Worm (Caenorhabditis elegans) whole organism, young adult: Measurements from ENCODE around the gene gid-8.
A peak's percentile ranks its signal among the peaks of the same experiment; 100 is the strongest.

Experiments used
- B0035.1 ChIP-seq: sonication (generic microtip); optimal IDR thresholded peaks from 2 replicates; lab custom pipeline; 2016; ENCODE audit warnings: missing genetic modification characterization, mild to moderate bottlenecking, missing compliant biosample characterization, missing genotype, missing genetic modification reagents
- B0336.3 ChIP-seq: fragments of 200-800 bp; sonication (Bioruptor generic); IDR thresholded peaks from 2 replicates; pipeline ENCODE4 v1.3.6; 2022; ENCODE audit warnings: missing genetic modification characterization, missing compliant biosample characterization
- C06A6.2 ChIP-seq: fragments of 200-800 bp; sonication (Bioruptor generic); conservative IDR thresholded peaks from 2 replicates; pipeline ENCODE4 v1.3.6; 2022; ENCODE audit warnings: missing genetic modification characterization, missing compliant biosample characterization
- F10E7.11 ChIP-seq: sonication (generic microtip); optimal IDR thresholded peaks from 2 replicates; lab custom pipeline; 2017; ENCODE audit warnings: mild to moderate bottlenecking, missing genetic modification characterization, moderate library complexity, missing compliant biosample characterization
- F37B4.10 ChIP-seq: fragments of 200-800 bp; sonication (Bioruptor generic); IDR thresholded peaks from 2 replicates; pipeline ENCODE4 v1.3.6; 2022; ENCODE audit warnings: missing genetic modification characterization, missing compliant biosample characterization
- F39B2.1 ChIP-seq: fragments of 200-800 bp; sonication (Bioruptor generic); IDR thresholded peaks from 2 replicates; pipeline ENCODE4 v1.3.6; 2022; ENCODE audit warnings: missing genetic modification reagents, missing genetic modification characterization, missing compliant biosample characterization
- F55B11.4 ChIP-seq: sonication (generic microtip); optimal IDR thresholded peaks from 2 replicates; lab custom pipeline; 2016; ENCODE audit warnings: missing compliant biosample characterization, missing genetic modification characterization, borderline replicate concordance; ENCODE audit not compliant: insufficient read depth
- F57A8.1 ChIP-seq: fragments of 200-800 bp; sonication (Bioruptor generic); optimal IDR thresholded peaks from 2 replicates; lab custom pipeline; 2018; ENCODE audit warnings: mild to moderate bottlenecking, missing genetic modification characterization, moderate library complexity, missing compliant biosample characterization
- K11D2.4 ChIP-seq: fragments of 200-800 bp; sonication (Bioruptor generic); IDR thresholded peaks from 2 replicates; pipeline ENCODE4 v1.3.6; 2022; ENCODE audit warnings: missing genetic modification reagents, missing genetic modification characterization, missing compliant biosample characterization
- Y53G8AR.9 ChIP-seq: fragments of 200-800 bp; sonication (Bioruptor generic); conservative IDR thresholded peaks from 2 replicates; pipeline ENCODE4 v1.3.6; 2022; ENCODE audit warnings: missing genetic modification reagents, missing genetic modification characterization, missing compliant biosample characterization
- Y56A3A.18 ChIP-seq: fragments of 200-800 bp; sonication (Bioruptor generic); IDR thresholded peaks from 2 replicates; pipeline ENCODE4 v1.3.6; 2022; ENCODE audit warnings: missing genetic modification reagents, missing genetic modification characterization, missing compliant biosample characterization
- Y95B8A.8 ChIP-seq: fragments of 200-800 bp; sonication (Bioruptor generic); IDR thresholded peaks from 2 replicates; pipeline ENCODE4 v1.3.6; 2022; ENCODE audit warnings: missing genetic modification reagents, missing genetic modification characterization, missing compliant biosample characterization
- atf-7 ChIP-seq: sonication (generic microtip); optimal IDR thresholded peaks from 2 replicates; lab custom pipeline; 2017; ENCODE audit warnings: mild to moderate bottlenecking, missing genetic modification characterization, missing compliant biosample characterization
- attf-5 ChIP-seq: fragments of 200-800 bp; sonication (Bioruptor generic); optimal IDR thresholded peaks from 2 replicates; lab custom pipeline; 2018; ENCODE audit warnings: mild to moderate bottlenecking, missing genetic modification characterization, missing compliant biosample characterization
- bed-2 ChIP-seq: fragments of 200-800 bp; sonication (Bioruptor generic); IDR thresholded peaks from 2 replicates; pipeline ENCODE4 v1.3.6; 2022; ENCODE audit warnings: missing genetic modification reagents, missing genetic modification characterization, missing compliant biosample characterization
- ccch-3 ChIP-seq: fragments of 200-800 bp; sonication (Bioruptor generic); optimal IDR thresholded peaks from 2 replicates; lab custom pipeline; 2018; ENCODE audit warnings: mild to moderate bottlenecking, missing genetic modification characterization, missing compliant biosample characterization
- ceh-58 ChIP-seq: fragments of 200-800 bp; sonication (Bioruptor generic); IDR thresholded peaks from 2 replicates; pipeline ENCODE4 v1.3.6; 2022; ENCODE audit warnings: missing genetic modification characterization, missing compliant biosample characterization
- dox-1 ChIP-seq: fragments of 200-800 bp; sonication (Bioruptor generic); IDR thresholded peaks from 2 replicates; pipeline ENCODE4 v1.3.6; 2022; ENCODE audit warnings: missing genetic modification reagents, missing genetic modification characterization, missing compliant biosample characterization
- dpff-1 ChIP-seq: sonication (generic microtip); optimal IDR thresholded peaks from 2 replicates; lab custom pipeline; 2017; ENCODE audit warnings: mild to moderate bottlenecking, missing genetic modification characterization, missing compliant biosample characterization
- egrh-3 ChIP-seq: fragments of 200-800 bp; sonication (Bioruptor generic); IDR thresholded peaks from 2 replicates; pipeline ENCODE4 v1.3.6; 2022; ENCODE audit warnings: missing genetic modification reagents, missing genetic modification characterization, missing compliant biosample characterization
- ets-4 ChIP-seq: fragments of 200-800 bp; sonication (Bioruptor generic); optimal IDR thresholded peaks from 2 replicates; lab custom pipeline; 2018; ENCODE audit warnings: mild to moderate bottlenecking, missing genetic modification characterization, missing compliant biosample characterization
- hlh-12 ChIP-seq: sonication (generic microtip); optimal IDR thresholded peaks from 2 replicates; lab custom pipeline; 2016; ENCODE audit warnings: missing genetic modification characterization, missing compliant biosample characterization
- hmg-1.2 ChIP-seq: fragments of 200-800 bp; sonication (Bioruptor generic); IDR thresholded peaks from 2 replicates; pipeline ENCODE4 v1.3.6; 2022; ENCODE audit warnings: missing genetic modification reagents, missing genetic modification characterization, missing compliant biosample characterization
- hrde-1 ChIP-seq: sonication (generic microtip); optimal IDR thresholded peaks from 2 replicates; lab custom pipeline; 2016; ENCODE audit warnings: missing genetic modification characterization, mild to moderate bottlenecking, missing compliant biosample characterization, moderate library complexity, missing genotype, missing genetic modification reagents, borderline replicate concordance
- lin-54 ChIP-seq: fragments of 200-800 bp; sonication (Bioruptor generic); optimal IDR thresholded peaks from 2 replicates; lab custom pipeline; 2018; ENCODE audit warnings: mild to moderate bottlenecking, missing genetic modification characterization, missing compliant biosample characterization
- lsl-1 ChIP-seq: fragments of 200-800 bp; sonication (Bioruptor generic); optimal IDR thresholded peaks from 2 replicates; lab custom pipeline; 2018; ENCODE audit warnings: mild to moderate bottlenecking, missing genetic modification characterization, moderate library complexity, missing compliant biosample characterization
- lsy-27 ChIP-seq: sonication (generic microtip); optimal IDR thresholded peaks from 2 replicates; lab custom pipeline; 2017; ENCODE audit warnings: missing genetic modification characterization, mild to moderate bottlenecking, missing compliant biosample characterization, antibody characterized with exemption, missing genotype, borderline replicate concordance; ENCODE audit not compliant: insufficient read depth
- mcd-1 ChIP-seq: fragments of 200-800 bp; sonication (Bioruptor generic); IDR thresholded peaks from 2 replicates; pipeline ENCODE4 v1.3.6; 2022; ENCODE audit warnings: missing genetic modification reagents, missing genetic modification characterization, missing compliant biosample characterization
- mel-28 ChIP-seq: sonication (generic microtip); optimal IDR thresholded peaks from 2 replicates; lab custom pipeline; 2016; ENCODE audit warnings: borderline replicate concordance, mild to moderate bottlenecking, missing genetic modification characterization, missing compliant biosample characterization
- mes-4 ChIP-seq: sonication (generic microtip); optimal IDR thresholded peaks from 2 replicates; lab custom pipeline; 2016; ENCODE audit warnings: missing genotype, missing genetic modification characterization, missing compliant biosample characterization
- nhr-120 ChIP-seq: fragments of 200-800 bp; sonication (Bioruptor generic); IDR thresholded peaks from 2 replicates; pipeline ENCODE4 v1.3.6; 2022; ENCODE audit warnings: missing genetic modification characterization, missing compliant biosample characterization
- nhr-179 ChIP-seq: sonication (generic microtip); optimal IDR thresholded peaks from 2 replicates; lab custom pipeline; 2016; ENCODE audit warnings: mild to moderate bottlenecking, missing genetic modification characterization, missing compliant biosample characterization
- nhr-80 ChIP-seq: sonication (generic microtip); optimal IDR thresholded peaks from 2 replicates; lab custom pipeline; 2016; ENCODE audit warnings: missing genetic modification characterization, missing compliant biosample characterization
- nhr-90 ChIP-seq: sonication (generic microtip); optimal IDR thresholded peaks from 2 replicates; lab custom pipeline; 2016; ENCODE audit warnings: missing genotype, mild to moderate bottlenecking, missing genetic modification characterization, missing compliant biosample characterization
- rpc-1 ChIP-seq, 2 experiments: fragments of 150-350 bp in 1 of 2; sonication (generic microtip) in 1 of 2; optimal IDR thresholded peaks; 2 replicates each; lab custom pipeline; 2014 to 2018; ENCODE audit warnings: missing biosample characterization in 1 of 2, missing genetic modification characterization in 1 of 2, missing genetic modification reagents in 1 of 2, missing genotype in 1 of 2
- snpc-1.1 ChIP-seq: sonication (generic microtip); optimal IDR thresholded peaks from 2 replicates; lab custom pipeline; 2017; ENCODE audit warnings: missing genetic modification characterization, mild to moderate bottlenecking, missing compliant biosample characterization, antibody characterized with exemption, moderate library complexity, missing genotype, missing genetic modification reagents; ENCODE audit not compliant: insufficient read depth
- snpc-3.4 ChIP-seq: sonication (generic microtip); optimal IDR thresholded peaks from 2 replicates; lab custom pipeline; 2017; ENCODE audit warnings: missing genetic modification characterization, mild to moderate bottlenecking, missing compliant biosample characterization, antibody characterized with exemption, moderate library complexity, missing genotype, missing genetic modification reagents
- snpc-4 ChIP-seq, 5 experiments: fragments of 150-350 bp in 1 of 5; sonication (generic microtip) in 4 of 5; optimal IDR thresholded peaks; 2 replicates each; lab custom pipeline; 2014 to 2018; ENCODE audit warnings: missing genetic modification characterization in 5 of 5, missing biosample characterization in 3 of 5, antibody characterized with exemption in 2 of 5, mild to moderate bottlenecking in 2 of 5, missing compliant biosample characterization in 2 of 5, missing genotype in 2 of 5, moderate library complexity in 2 of 5, missing genetic modification reagents in 1 of 5
- sptf-2 ChIP-seq: fragments of 200-800 bp; sonication (Bioruptor generic); optimal IDR thresholded peaks from 2 replicates; lab custom pipeline; 2018; ENCODE audit warnings: mild to moderate bottlenecking, missing genetic modification characterization, missing compliant biosample characterization
- zfh-2 ChIP-seq: fragments of 200-800 bp; sonication (Bioruptor generic); conservative IDR thresholded peaks from 2 replicates; pipeline ENCODE4 v1.3.6; 2022; ENCODE audit warnings: missing genetic modification reagents, missing genetic modification characterization, missing compliant biosample characterization
- zim-3 ChIP-seq: sonication (generic microtip); optimal IDR thresholded peaks from 2 replicates; lab custom pipeline; 2017; ENCODE audit warnings: mild to moderate bottlenecking, missing genetic modification characterization, moderate library complexity, missing compliant biosample characterization
- ztf-18 ChIP-seq: sonication (generic microtip); optimal IDR thresholded peaks from 2 replicates; lab custom pipeline; 2016; ENCODE audit warnings: missing genotype, mild to moderate bottlenecking, missing genetic modification characterization, missing compliant biosample characterization

gid-8 gene

ce11 chrV:1454762-1455161 lies 12.8 kb upstream of the gid-8 start, which contains the start of gene chil-14:
TSS of gene chil-14 (plus strand) at chrV:1455062.
- TF ChIP-seq B0336.3 (GFP tag; lab: Robert Waterston, UW): no peak
- TF ChIP-seq F57A8.1 (GFP tag; lab: Kevin White, UChicago): no peak
- no peak for TF ChIP-seq B0035.1 (tag; lab: Kevin White, UChicago)
- TF ChIP-seq nhr-179 (tag; lab: Kevin White, UChicago): no peak
- TF ChIP-seq dpff-1 (tag; lab: Kevin White, UChicago): no peak
- TF ChIP-seq zim-3 (tag; lab: Kevin White, UChicago): no peak
- TF ChIP-seq F39B2.1 (GFP tag; lab: Robert Waterston, UW): no peak
- no peak for TF ChIP-seq nhr-90 (tag; lab: Kevin White, UChicago)
- TF ChIP-seq mes-4: no peak
- no peak for TF ChIP-seq snpc-4 (GFP tag; optimal IDR thresholded peaks at IDR 0.05; lab: Kevin White, UChicago)
- no peak for TF ChIP-seq snpc-4 (tag; optimal IDR thresholded peaks at IDR 0.05; lab: Kevin White, UChicago)
- TF ChIP-seq dox-1 (GFP tag; lab: Robert Waterston, UW): no peak
- TF ChIP-seq hrde-1 (tag; lab: Kevin White, UChicago): no peak
- TF ChIP-seq ccch-3 (GFP tag; lab: Kevin White, UChicago): no peak
- no peak for TF ChIP-seq K11D2.4
- TF ChIP-seq ztf-18 (tag; lab: Kevin White, UChicago): no peak
- TF ChIP-seq F10E7.11 (tag; lab: Kevin White, UChicago): no peak
- TF ChIP-seq F37B4.10 (GFP tag; lab: Robert Waterston, UW): no peak
- no peak for TF ChIP-seq rpc-1 (optimal IDR thresholded peaks at IDR 0.05; lab: Kevin White, UChicago)
- TF ChIP-seq rpc-1 (tag; optimal IDR thresholded peaks at IDR 0.05; lab: Kevin White, UChicago): no peak

- TF ChIP-seq dox-1 (GFP tag; lab: Robert Waterston, UW) (peak; percentile 49; the same call in 1 of the 2 replicates), mcd-1 (peak; percentile 40; the same call in 1 of the 2 replicates), egrh-3 (GFP tag; lab: Robert Waterston, UW) (peak; percentile 62; the same call in 1 of the 2 replicates), Y95B8A.8 (GFP tag; lab: Robert Waterston, UW) (no peak), B0336.3 (GFP tag; lab: Robert Waterston, UW) (0 out of 2 replicates have a peak, but pooled peaks have one; percentile 22), hmg-1.2 (GFP tag; lab: Robert Waterston, UW) (peak; percentile 78), nhr-120 (GFP tag; lab: Robert Waterston, UW) (0 out of 2 replicates have a peak, but pooled peaks have one; percentile 52), snpc-4 (GFP tag; optimal IDR thresholded peaks at IDR 0.05; lab: Kevin White, UChicago) (peak; percentile 29), snpc-4 (tag; optimal IDR thresholded peaks at IDR 0.05; lab: Kevin White, UChicago) (peak in 3 of 4 experiments; percentile 71 to 94 (median 91)), snpc-1.1 (tag; lab: Kevin White, UChicago) (peak; percentile 78), dpff-1 (tag; lab: Kevin White, UChicago) (no peak), ztf-18 (tag; lab: Kevin White, UChicago) (no peak)
Measured at ce11 chrV:1455280-1455679, 12.3 kb upstream of the gid-8 start.

DNA sequence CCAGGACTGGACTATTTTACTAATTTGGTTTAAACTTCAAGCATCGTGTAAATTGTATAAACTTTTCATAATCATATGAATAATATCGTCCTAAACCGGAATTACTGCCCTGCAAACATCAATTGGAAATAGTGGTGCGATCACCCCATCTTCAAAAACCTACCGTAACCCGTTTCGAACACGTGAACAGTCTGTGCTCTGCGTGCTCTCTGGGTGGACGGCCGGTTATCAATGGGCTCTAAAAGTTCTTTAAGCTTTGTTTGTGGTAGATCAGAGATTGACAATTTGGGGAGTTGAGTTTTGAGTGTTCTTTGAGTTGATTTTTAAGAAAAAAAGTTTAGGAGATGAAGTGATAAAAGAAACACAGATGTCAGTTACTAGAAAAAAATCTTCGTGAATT lies 10.9 kb upstream of the gid-8 start:
- TF ChIP-seq C06A6.2 (no peak), rpc-1 (optimal IDR thresholded peaks at IDR 0.05; lab: Kevin White, UChicago) (no peak), rpc-1 (tag; optimal IDR thresholded peaks at IDR 0.05; lab: Kevin White, UChicago) (no peak), sptf-2 (GFP tag; lab: Kevin White, UChicago) (no peak), nhr-80 (tag; lab: Kevin White, UChicago) (peak; percentile 73), F55B11.4 (tag; lab: Kevin White, UChicago) (no peak), lsl-1 (no peak), bed-2 (GFP tag; lab: Robert Waterston, UW) (no peak), zfh-2 (GFP tag; lab: Robert Waterston, UW) (no peak), mel-28 (tag; lab: Kevin White, UChicago) (no peak), egrh-3 (GFP tag; lab: Robert Waterston, UW) (no peak), zim-3 (tag; lab: Kevin White, UChicago) (no peak), ztf-18 (tag; lab: Kevin White, UChicago) (no peak), dpff-1 (tag; lab: Kevin White, UChicago) (no peak), F10E7.11 (tag; lab: Kevin White, UChicago) (no peak), atf-7 (tag; lab: Kevin White, UChicago) (peak; percentile 65), Y56A3A.18 (GFP tag; lab: Robert Waterston, UW) (no peak), attf-5 (GFP tag; lab: Kevin White, UChicago) (no peak), hlh-12 (tag; lab: Kevin White, UChicago) (no peak), lin-54 (GFP tag; lab: Kevin White, UChicago) (peak; percentile 8), Y53G8AR.9 (GFP tag; lab: Robert Waterston, UW) (no peak), ceh-58 (GFP tag; lab: Robert Waterston, UW) (no peak), snpc-3.4 (tag; lab: Kevin White, UChicago) (no peak), lsy-27 (tag; lab: Kevin White, UChicago) (no peak), ets-4 (GFP tag; lab: Kevin White, UChicago) (peak; percentile 78)
